Fruit fly (Drosophila melanogaster) whole organism, pupa: ENCODE results near the gene CG33111.

Source experiments
- CG10348 ChIP-seq: fragments of 200-800 bp; sonication (Bioruptor generic); IDR thresholded peaks from 2 replicates; pipeline ENCODE4 v1.3.6; 2022; ENCODE audit warnings: missing biosample characterization, missing genetic modification characterization
- CG12605 ChIP-seq: fragments of 200-800 bp; sonication (Bioruptor generic); IDR thresholded peaks from 2 replicates; pipeline ENCODE4 v1.3.6; 2022; ENCODE audit warnings: missing biosample characterization, missing genetic modification characterization
- CG14655 ChIP-seq: fragments of 200-800 bp; sonication (Bioruptor generic); optimal IDR thresholded peaks from 3 replicates; lab custom pipeline; 2017; ENCODE audit warnings: mild to moderate bottlenecking, missing biosample characterization, missing genetic modification reagents, missing genetic modification characterization
- CG15710 ChIP-seq: fragments of 200-800 bp; sonication (Bioruptor generic); optimal IDR thresholded peaks from 2 replicates; lab custom pipeline; 2018; ENCODE audit warnings: missing biosample characterization, mild to moderate bottlenecking, missing genetic modification characterization, moderate library complexity
- CG17806 ChIP-seq: fragments of 200-800 bp; sonication (Bioruptor generic); optimal IDR thresholded peaks from 2 replicates; lab custom pipeline; 2018; ENCODE audit warnings: missing biosample characterization, mild to moderate bottlenecking, missing genetic modification characterization, moderate library complexity
- CG8159 ChIP-seq: fragments of 200-800 bp; sonication (Bioruptor generic); optimal IDR thresholded peaks from 3 replicates; lab custom pipeline; 2018; ENCODE audit warnings: missing biosample characterization, mild to moderate bottlenecking, missing genetic modification characterization, moderate library complexity
- CG9948 ChIP-seq: fragments of 200-800 bp; sonication (Bioruptor generic); optimal IDR thresholded peaks from 2 replicates; lab custom pipeline; 2018; ENCODE audit warnings: missing biosample characterization, mild to moderate bottlenecking, missing genetic modification characterization, moderate library complexity
- Pif1A ChIP-seq: fragments of 200-800 bp; sonication (Bioruptor generic); optimal IDR thresholded peaks from 3 replicates; lab custom pipeline; 2016; ENCODE audit warnings: missing biosample characterization, missing genetic modification characterization
- Pif1B ChIP-seq: fragments of 200-800 bp; sonication (Bioruptor generic); optimal IDR thresholded peaks from 3 replicates; lab custom pipeline; 2016; ENCODE audit warnings: missing biosample characterization, missing genetic modification characterization

dm6 chr3R:23846107-23846506 lies 27.1 kb upstream of the CG33111 start:
- TF ChIP-seq CG10348 (no peak), CG8159 (tag; lab: Kevin White, UChicago) (no peak), Pif1A (GFP tag; lab: Kevin White, UChicago) (no peak), CG9948 (no peak), Pif1B (GFP tag; lab: Kevin White, UChicago) (no peak), CG14655 (GFP tag; lab: Kevin White, UChicago) (no peak), CG15710 (tag; lab: Kevin White, UChicago) (no peak), CG12605 (GFP tag; lab: Robert Waterston, UW) (no peak), CG17806 (no peak)
